Worm (Caenorhabditis elegans): ENCODE measurements around the gene C37H5.14.
A peak's percentile ranks its signal among the peaks of the same experiment; 100 is the strongest.

C37H5.14 gene

ce11 chrV:4823683-4824391 lies 10.3 kb downstream of the C37H5.14 start:
- TF ChIP-seq hmg-11 (tag; optimal IDR thresholded peaks at IDR 0.05): no peak
- no peak for TF ChIP-seq mml-1 (tag; optimal IDR thresholded peaks at IDR 0.05)
- TF ChIP-seq fkh-10 (GFP tag; optimal IDR thresholded peaks at IDR 0.05): no peak
- TF ChIP-seq ZK546.5 (tag; optimal IDR thresholded peaks at IDR 0.05): no peak
- no peak for TF ChIP-seq nhr-77 (tag; optimal IDR thresholded peaks at IDR 0.05)
- no peak for TF ChIP-seq ceh-28 (tag; optimal IDR thresholded peaks at IDR 0.05)
- TF ChIP-seq egl-27 (tag; optimal IDR thresholded peaks at IDR 0.05): no peak
- peak; percentile 49 for TF ChIP-seq nhr-23 (tag; optimal IDR thresholded peaks at IDR 0.05)
- no peak for TF ChIP-seq R02D3.7 (tag; optimal IDR thresholded peaks at IDR 0.05)
- TF ChIP-seq lin-15B (tag; optimal IDR thresholded peaks at IDR 0.05): no peak
- TF ChIP-seq unc-39 (tag; optimal IDR thresholded peaks at IDR 0.05): no peak
- TF ChIP-seq nhr-28 (tag; optimal IDR thresholded peaks at IDR 0.05): no peak
- no peak for TF ChIP-seq nhr-12 (tag; optimal IDR thresholded peaks at IDR 0.05)
- no peak for TF ChIP-seq nhr-237 (tag; optimal IDR thresholded peaks at IDR 0.05)
- TF ChIP-seq nhr-25 (tag; optimal IDR thresholded peaks at IDR 0.05): no peak
- TF ChIP-seq unc-62 (GFP tag; optimal IDR thresholded peaks at IDR 0.05): no peak
- peak; percentile 74 for TF ChIP-seq lsy-12 (tag; optimal IDR thresholded peaks at IDR 0.05)
- TF ChIP-seq skn-1 (tag; optimal IDR thresholded peaks at IDR 0.05): no peak
- TF ChIP-seq nhr-67 (tag; optimal IDR thresholded peaks at IDR 0.05): no peak
- peak; percentile 83 for TF ChIP-seq ztf-4 (tag; optimal IDR thresholded peaks at IDR 0.05)
- TF ChIP-seq jun-1 (tag; optimal IDR thresholded peaks at IDR 0.05): no peak
- peak; percentile 55 for TF ChIP-seq elt-2 (tag; optimal IDR thresholded peaks at IDR 0.05)
- no peak for TF ChIP-seq nhr-11 (tag; optimal IDR thresholded peaks at IDR 0.05)
- no peak for TF ChIP-seq fos-1 (tag; optimal IDR thresholded peaks at IDR 0.05)
- TF ChIP-seq pha-4 (tag; optimal IDR thresholded peaks at IDR 0.05): peak; percentile 30
- TF ChIP-seq pqm-1 (tag; optimal IDR thresholded peaks at IDR 0.05): no peak
- no peak for TF ChIP-seq elt-1 (tag; optimal IDR thresholded peaks at IDR 0.05)
- TF ChIP-seq sea-2 (GFP tag; optimal IDR thresholded peaks at IDR 0.05): no peak
- peak; percentile 8 for TF ChIP-seq aly-2 (tag; optimal IDR thresholded peaks at IDR 0.05)
- peak; percentile 5 for TF ChIP-seq nfya-1 (tag; optimal IDR thresholded peaks at IDR 0.05; ENCODE audit: insufficient read depth)
- TF ChIP-seq mdl-1 (tag; optimal IDR thresholded peaks at IDR 0.05): no peak
- no peak for TF ChIP-seq eor-1 (tag; optimal IDR thresholded peaks at IDR 0.05)
- TF ChIP-seq tbx-2 (tag; optimal IDR thresholded peaks at IDR 0.05): peak; percentile 24
- peak; percentile 90 for TF ChIP-seq ama-1 (optimal IDR thresholded peaks at IDR 0.05)
- no peak for TF ChIP-seq snpc-4 (tag; optimal IDR thresholded peaks at IDR 0.05)
- TF ChIP-seq zag-1 (tag; optimal IDR thresholded peaks at IDR 0.05): no peak
- TF ChIP-seq ztf-11 (tag; optimal IDR thresholded peaks at IDR 0.05): no peak
- TF ChIP-seq elt-3 (tag; optimal IDR thresholded peaks at IDR 0.05): no peak
- TF ChIP-seq ceh-82 (tag; optimal IDR thresholded peaks at IDR 0.05): no peak
- no peak for TF ChIP-seq fkh-2 (tag; optimal IDR thresholded peaks at IDR 0.05)
- TF ChIP-seq nhr-43 (tag; optimal IDR thresholded peaks at IDR 0.05; ENCODE audit: poor library complexity, severe bottlenecking): peak; percentile 29
- no peak for TF ChIP-seq ceh-9 (tag; optimal IDR thresholded peaks at IDR 0.05)
- no peak for TF ChIP-seq nhr-76 (tag; optimal IDR thresholded peaks at IDR 0.05)
- no peak for TF ChIP-seq lin-39 (tag; optimal IDR thresholded peaks at IDR 0.05)
- TF ChIP-seq daf-12 (tag; optimal IDR thresholded peaks at IDR 0.05): no peak
- no peak for TF ChIP-seq egl-5 (tag; optimal IDR thresholded peaks at IDR 0.05)
- no peak for TF ChIP-seq ceh-16 (tag; optimal IDR thresholded peaks at IDR 0.05)

All from whole organism, L3 larva.